Worm (Caenorhabditis elegans): ENCODE data around the gene smz-1.
A peak's percentile ranks its signal among the peaks of the same experiment; 100 is the strongest.

The smz-1 gene

ce11 chrIV:12417536-12418195, 37.2 kb upstream of the smz-1 start, which contains the start of gene F08G5.3 (continued):
- no peak for TF ChIP-seq skn-1 (tag; optimal IDR thresholded peaks at IDR 0.05)
- no peak for TF ChIP-seq aly-2 (tag; optimal IDR thresholded peaks at IDR 0.05)
- no peak for TF ChIP-seq alr-1 (tag; optimal IDR thresholded peaks at IDR 0.05)
- TF ChIP-seq ztf-11 (tag; optimal IDR thresholded peaks at IDR 0.05): no peak
- no peak for TF ChIP-seq R02D3.7 (tag; optimal IDR thresholded peaks at IDR 0.05)

DNA sequence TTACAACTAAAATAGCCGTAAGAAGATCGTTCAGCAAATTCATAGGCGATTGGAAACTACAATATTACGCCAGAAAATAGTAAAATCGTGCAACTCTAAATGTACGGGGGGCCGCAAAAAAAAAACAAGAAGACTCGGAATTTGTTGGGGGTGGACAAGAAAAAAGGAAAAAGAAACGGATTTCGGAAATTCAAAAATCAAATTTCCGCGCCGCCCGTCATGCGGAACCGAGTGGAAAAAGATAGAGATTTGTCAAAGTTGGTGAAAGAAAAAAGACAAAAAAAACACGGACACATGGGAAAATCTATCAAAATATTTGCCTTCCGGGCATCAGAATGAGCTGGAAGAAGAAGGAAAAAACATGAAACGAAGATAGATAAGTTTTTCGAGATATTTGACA, 35.6 kb upstream of the smz-1 start:
- no peak for TF ChIP-seq lin-39 (tag; optimal IDR thresholded peaks at IDR 0.05)
- TF ChIP-seq nhr-21 (tag; optimal IDR thresholded peaks at IDR 0.05): no peak
- TF ChIP-seq unc-62 (GFP tag; optimal IDR thresholded peaks at IDR 0.05): no peak
- TF ChIP-seq sma-9 (GFP tag; optimal IDR thresholded peaks at IDR 0.05): peak; percentile 28
- TF ChIP-seq sma-9 (tag; optimal IDR thresholded peaks at IDR 0.05): no peak
- no peak for TF ChIP-seq ztf-1 (GFP tag; conservative IDR thresholded peaks at IDR 0.05)
- no peak for TF ChIP-seq mdl-1 (tag; optimal IDR thresholded peaks at IDR 0.05)
- no peak for TF ChIP-seq skn-1 (tag; optimal IDR thresholded peaks at IDR 0.05)
- TF ChIP-seq lin-11 (tag; optimal IDR thresholded peaks at IDR 0.05): no peak

DNA sequence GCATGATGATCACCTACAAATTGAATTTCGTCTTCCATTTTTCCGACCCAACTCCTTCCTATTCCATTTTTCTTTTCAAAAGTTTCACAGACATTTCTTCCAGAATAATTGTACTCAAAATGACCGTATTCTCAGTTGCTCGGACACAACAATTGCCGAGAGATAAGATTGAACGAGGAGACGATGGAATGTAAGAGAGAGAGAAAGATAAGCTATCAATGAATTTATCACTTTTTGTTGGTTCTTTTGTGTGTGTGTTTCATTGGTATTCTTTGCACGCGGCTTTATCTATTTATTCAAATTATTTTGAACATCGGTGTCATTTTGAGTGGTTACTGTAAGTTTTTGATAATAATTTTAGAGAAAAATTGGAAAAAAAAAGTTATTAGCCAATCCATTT, 34.4 kb upstream of the smz-1 start, which contains the start of gene ugt-65:
Gene ugt-65, plus strand, starts transcription at position 229 of the 400 bp plus-strand sequence.
- TF ChIP-seq nhr-12 (tag; optimal IDR thresholded peaks at IDR 0.05) (no peak), ama-1 (optimal IDR thresholded peaks at IDR 0.05) (no peak), nhr-21 (tag; optimal IDR thresholded peaks at IDR 0.05) (no peak), crh-2 (tag; optimal IDR thresholded peaks at IDR 0.05) (peak; percentile 15), snpc-4 (tag; optimal IDR thresholded peaks at IDR 0.05) (no peak), ceh-82 (tag; optimal IDR thresholded peaks at IDR 0.05) (no peak), nhr-237 (tag; optimal IDR thresholded peaks at IDR 0.05) (no peak), lin-39 (tag; optimal IDR thresholded peaks at IDR 0.05) (no peak), nhr-25 (tag; optimal IDR thresholded peaks at IDR 0.05) (no peak), sma-9 (GFP tag; optimal IDR thresholded peaks at IDR 0.05) (peak; percentile 86), sma-9 (tag; optimal IDR thresholded peaks at IDR 0.05) (no peak), blmp-1 (tag; optimal IDR thresholded peaks at IDR 0.05; ENCODE audit: insufficient read depth) (no peak), ztf-1 (GFP tag; conservative IDR thresholded peaks at IDR 0.05) (no peak), F13H6.1 (tag; optimal IDR thresholded peaks at IDR 0.05) (peak; percentile 6), fos-1 (tag; optimal IDR thresholded peaks at IDR 0.05) (peak; percentile 71), mdl-1 (tag; optimal IDR thresholded peaks at IDR 0.05) (no peak), nhr-129 (tag; optimal IDR thresholded peaks at IDR 0.05) (no peak), aly-2 (tag; optimal IDR thresholded peaks at IDR 0.05) (no peak), lin-13 (GFP tag; optimal IDR thresholded peaks at IDR 0.05) (no peak)

DNA sequence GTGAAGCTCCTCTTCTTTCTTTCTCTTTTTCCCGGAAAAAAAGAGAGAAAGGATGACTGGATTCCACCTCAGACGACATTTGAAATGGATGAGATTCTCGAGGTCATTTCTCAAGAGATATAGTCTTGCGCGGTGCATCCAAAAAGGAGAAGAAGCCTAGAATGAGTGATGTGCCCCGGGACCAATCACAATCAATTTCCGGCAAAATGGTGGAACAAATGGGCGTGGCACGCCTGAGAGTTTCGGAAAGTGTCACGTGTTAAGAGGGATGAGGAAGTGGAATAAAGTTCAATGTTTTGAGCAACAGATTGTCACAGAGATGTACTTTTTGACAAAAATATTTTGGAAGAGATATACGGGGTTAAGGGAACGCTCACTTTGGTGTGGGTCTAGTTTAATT, 29.3 kb upstream of the smz-1 start:
- TF ChIP-seq Y55F3AM.14 (GFP tag; optimal IDR thresholded peaks at IDR 0.05): no peak
- TF ChIP-seq mdl-1 (tag; optimal IDR thresholded peaks at IDR 0.05): peak in 1 of 2 experiments; percentile 59
- TF ChIP-seq lsy-2 (tag; optimal IDR thresholded peaks at IDR 0.05): peak in 1 of 2 experiments; percentile 5
- TF ChIP-seq C34F6.9 (tag; optimal IDR thresholded peaks at IDR 0.05): peak; percentile 9
- no peak for TF ChIP-seq nhr-25 (tag; optimal IDR thresholded peaks at IDR 0.05)
- no peak for TF ChIP-seq gmeb-1 (tag; optimal IDR thresholded peaks at IDR 0.05)
- TF ChIP-seq nhr-21 (tag; optimal IDR thresholded peaks at IDR 0.05): no peak
- peak; percentile 26 for TF ChIP-seq mab-5 (tag; optimal IDR thresholded peaks at IDR 0.05)
- no peak for TF ChIP-seq nhr-11 (tag; optimal IDR thresholded peaks at IDR 0.05)
- peak; percentile 44 for TF ChIP-seq unc-62 (GFP tag; optimal IDR thresholded peaks at IDR 0.05)

- TF ChIP-seq nhr-237 (tag; optimal IDR thresholded peaks at IDR 0.05): no peak
- no peak for TF ChIP-seq unc-62 (GFP tag; optimal IDR thresholded peaks at IDR 0.05)
- TF ChIP-seq egl-27 (tag; optimal IDR thresholded peaks at IDR 0.05): no peak
- no peak for TF ChIP-seq ceh-82 (tag; optimal IDR thresholded peaks at IDR 0.05)
- no peak for TF ChIP-seq nhr-6 (tag; optimal IDR thresholded peaks at IDR 0.05)
- no peak for TF ChIP-seq zag-1 (tag; optimal IDR thresholded peaks at IDR 0.05)
- TF ChIP-seq alr-1 (tag; optimal IDR thresholded peaks at IDR 0.05): no peak
- no peak for TF ChIP-seq lin-39 (tag; optimal IDR thresholded peaks at IDR 0.05)
- TF ChIP-seq ztf-11 (tag; optimal IDR thresholded peaks at IDR 0.05): no peak
- no peak for TF ChIP-seq gmeb-1 (tag; optimal IDR thresholded peaks at IDR 0.05)
- TF ChIP-seq nhr-10 (tag; optimal IDR thresholded peaks at IDR 0.05): no peak
- no peak for TF ChIP-seq snpc-4 (tag; optimal IDR thresholded peaks at IDR 0.05)
- no peak for TF ChIP-seq Y55F3AM.14 (GFP tag; optimal IDR thresholded peaks at IDR 0.05)
- no peak for TF ChIP-seq nhr-12 (tag; optimal IDR thresholded peaks at IDR 0.05)
Measured at ce11 chrIV:12427687-12428284, 27.1 kb upstream of the smz-1 start.
